Worm (Caenorhabditis elegans): ENCODE measurements around the gene hgap-2.

Gene hgap-2

ce11 chrII:8683933-8684332, 791 bp downstream of the hgap-2 start:
- TF ChIP-seq unc-86 (tag; optimal IDR thresholded peaks at IDR 0.05) = peak; percentile 8
- no peak for TF ChIP-seq C08G9.2 (tag; optimal IDR thresholded peaks at IDR 0.05)
- peak; percentile 7 for TF ChIP-seq ceh-14 (tag; optimal IDR thresholded peaks at IDR 0.05)
- TF ChIP-seq unc-42 (tag; optimal IDR thresholded peaks at IDR 0.05) = peak; percentile 37

ce11 chrII:8679799-8680198, 4.9 kb downstream of the hgap-2 start:
- no peak for TF ChIP-seq ceh-2 (tag; optimal IDR thresholded peaks at IDR 0.05)
- TF ChIP-seq ceh-30 (tag; optimal IDR thresholded peaks at IDR 0.05) = no peak
- TF ChIP-seq ceh-18 (tag; optimal IDR thresholded peaks at IDR 0.05) = no peak
- TF ChIP-seq unc-3 (GFP tag; conservative IDR thresholded peaks at IDR 0.05) = no peak
- no peak for TF ChIP-seq unc-3 (tag; optimal IDR thresholded peaks at IDR 0.05)
- no peak for TF ChIP-seq pag-3 (tag; optimal IDR thresholded peaks at IDR 0.05; ENCODE audit: borderline replicate concordance)

ce11 chrII:8675369-8675768, 9.4 kb downstream of the hgap-2 start:
- TF ChIP-seq nfya-1 (tag; optimal IDR thresholded peaks at IDR 0.05) (no peak), fkh-10 (GFP tag; optimal IDR thresholded peaks at IDR 0.05) (no peak), fax-1 (tag; optimal IDR thresholded peaks at IDR 0.05) (no peak), Y22D7AL.16 (tag; optimal IDR thresholded peaks at IDR 0.05) (no peak), ceh-19 (GFP tag; optimal IDR thresholded peaks at IDR 0.05) (no peak), zip-5 (tag; optimal IDR thresholded peaks at IDR 0.05) (no peak), ceh-6 (GFP tag; optimal IDR thresholded peaks at IDR 0.05) (no peak), tbx-2 (tag; optimal IDR thresholded peaks at IDR 0.05) (no peak), dmd-4 (tag; optimal IDR thresholded peaks at IDR 0.05; ENCODE audit: borderline replicate concordance) (no peak), elt-2 (tag; optimal IDR thresholded peaks at IDR 0.05) (no peak), odd-2 (tag; optimal IDR thresholded peaks at IDR 0.05) (no peak), rnt-1 (tag; optimal IDR thresholded peaks at IDR 0.05) (no peak)

- TF ChIP-seq npax-4 (tag; optimal IDR thresholded peaks at IDR 0.05) = no peak
- no peak for TF ChIP-seq ceh-34 (tag; optimal IDR thresholded peaks at IDR 0.05)
- TF ChIP-seq elt-4 (tag; optimal IDR thresholded peaks at IDR 0.05) = no peak
- TF ChIP-seq unc-86 (tag; optimal IDR thresholded peaks at IDR 0.05) = no peak
- no peak for TF ChIP-seq tbx-2 (tag; optimal IDR thresholded peaks at IDR 0.05)
- TF ChIP-seq elt-2 (tag; optimal IDR thresholded peaks at IDR 0.05) = no peak
- no peak for TF ChIP-seq dve-1 (tag; optimal IDR thresholded peaks at IDR 0.05)
- TF ChIP-seq C08G9.2 (tag; optimal IDR thresholded peaks at IDR 0.05) = no peak
- TF ChIP-seq zip-5 (tag; optimal IDR thresholded peaks at IDR 0.05) = no peak
- no peak for TF ChIP-seq rnt-1 (tag; optimal IDR thresholded peaks at IDR 0.05)
- TF ChIP-seq fkh-6 (tag; optimal IDR thresholded peaks at IDR 0.05) = no peak
- no peak for TF ChIP-seq unc-55 (GFP tag; optimal IDR thresholded peaks at IDR 0.05)
- TF ChIP-seq F13H6.1 (tag; optimal IDR thresholded peaks at IDR 0.05) = no peak
- TF ChIP-seq pqm-1 (tag; optimal IDR thresholded peaks at IDR 0.05) = no peak
- TF ChIP-seq ttx-3 (tag; optimal IDR thresholded peaks at IDR 0.05) = no peak
- no peak for TF ChIP-seq ztf-16 (tag; optimal IDR thresholded peaks at IDR 0.05)
Observed at ce11 chrII:8670835-8671234, 13.9 kb downstream of the hgap-2 start.

ce11 chrII:8668871-8669270, 15.9 kb downstream of the hgap-2 start:
- TF ChIP-seq tbx-2 (tag; optimal IDR thresholded peaks at IDR 0.05) = no peak
- no peak for TF ChIP-seq ceh-19 (GFP tag; optimal IDR thresholded peaks at IDR 0.05)
- no peak for TF ChIP-seq ahr-1 (tag; optimal IDR thresholded peaks at IDR 0.05)
- no peak for TF ChIP-seq syd-9 (tag; optimal IDR thresholded peaks at IDR 0.05)
- TF ChIP-seq F13H6.1 (tag; optimal IDR thresholded peaks at IDR 0.05) = no peak
- no peak for TF ChIP-seq ets-4 (tag; optimal IDR thresholded peaks at IDR 0.05)
- no peak for TF ChIP-seq sdc-2 (tag; optimal IDR thresholded peaks at IDR 0.05)
- no peak for TF ChIP-seq che-1 (tag; optimal IDR thresholded peaks at IDR 0.05)
- no peak for TF ChIP-seq mec-3 (tag; optimal IDR thresholded peaks at IDR 0.05; ENCODE audit: borderline replicate concordance)
- TF ChIP-seq ceh-6 (GFP tag; optimal IDR thresholded peaks at IDR 0.05) = no peak
- no peak for TF ChIP-seq ceh-34 (tag; optimal IDR thresholded peaks at IDR 0.05)
- TF ChIP-seq pros-1 (tag; optimal IDR thresholded peaks at IDR 0.05) = no peak
- no peak for TF ChIP-seq fax-1 (tag; optimal IDR thresholded peaks at IDR 0.05)

Measured in whole organism, late embryonic.